Worm (Caenorhabditis elegans): Measurements from ENCODE around the gene Y49F6B.20.

The Y49F6B.20 gene

DNA sequence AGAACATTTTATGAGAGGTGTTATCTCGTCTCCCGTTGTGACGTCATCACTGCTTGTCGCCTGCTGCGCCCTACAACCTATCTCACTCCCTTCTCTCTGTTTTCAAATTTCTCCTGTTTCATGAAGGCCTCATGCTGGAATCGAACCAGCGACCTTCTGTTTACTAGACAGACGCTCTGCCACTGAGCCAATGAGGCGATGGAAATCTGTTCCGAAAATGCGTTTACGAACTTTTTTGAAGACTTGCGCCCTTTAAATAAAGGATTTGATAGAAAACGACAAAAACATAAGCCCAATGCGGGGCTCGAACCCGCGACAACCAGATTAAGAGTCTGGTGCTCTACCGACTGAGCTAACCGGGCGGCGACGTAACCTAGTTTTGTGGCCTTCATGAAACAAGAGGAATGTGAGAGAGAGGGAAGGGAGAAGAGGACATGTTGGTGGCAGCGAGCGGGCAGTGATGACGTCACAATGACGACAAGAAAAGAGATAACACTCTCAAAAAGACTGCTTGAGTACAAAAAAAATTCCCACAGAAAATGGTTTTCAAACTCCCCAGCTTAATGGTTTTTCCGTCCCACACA is 48.6 kb upstream of the Y49F6B.20 start, which contains the start of gene clec-126 (continued):
- TF ChIP-seq tbx-9 (tag; optimal IDR thresholded peaks at IDR 0.05; ENCODE audit: borderline replicate concordance) (no peak), B0336.3 (GFP tag; IDR thresholded peaks at IDR 0.05) (peak; percentile 91), ztf-28 (GFP tag; IDR thresholded peaks at IDR 0.05) (0 out of 2 replicates have a peak, but pooled peaks have one; percentile 57), cebp-2 (GFP tag; IDR thresholded peaks at IDR 0.05) (no peak), athp-1 (tag; optimal IDR thresholded peaks at IDR 0.05) (peak; percentile 87), mes-4 (tag; optimal IDR thresholded peaks at IDR 0.05) (peak; percentile 77), C06A6.2 (GFP tag; conservative IDR thresholded peaks at IDR 0.05) (peak; percentile 50; the same call in 1 of the 2 replicates), attf-5 (GFP tag; optimal IDR thresholded peaks at IDR 0.05) (peak; percentile 80), atf-7 (tag; optimal IDR thresholded peaks at IDR 0.05) (peak; percentile 93), attf-3 (GFP tag; conservative IDR thresholded peaks at IDR 0.05) (peak; percentile 62; the same call in 1 of the 2 replicates), hmg-20 (GFP tag; IDR thresholded peaks at IDR 0.05) (0 out of 2 replicates have a peak, but pooled peaks have one; percentile 47), mxl-1 (tag; optimal IDR thresholded peaks at IDR 0.05) (peak; percentile 78), ztf-3 (GFP tag; optimal IDR thresholded peaks at IDR 0.05) (no peak), attf-6 (GFP tag; IDR thresholded peaks at IDR 0.05) (no peak), tlf-1 (GFP tag; optimal IDR thresholded peaks at IDR 0.05) (peak; percentile 77), ccch-3 (GFP tag; optimal IDR thresholded peaks at IDR 0.05) (peak; percentile 50), let-526 (GFP tag; IDR thresholded peaks at IDR 0.05) (no peak), unc-62 (GFP tag; optimal IDR thresholded peaks at IDR 0.05) (no peak), nhr-80 (tag; optimal IDR thresholded peaks at IDR 0.05) (peak; percentile 69), lsy-27 (tag; optimal IDR thresholded peaks at IDR 0.05; ENCODE audit: borderline replicate concordance, insufficient read depth) (peak; percentile 87), Y53F4B.3 (GFP tag; IDR thresholded peaks at IDR 0.05) (no peak), Y95B8A.8 (GFP tag; IDR thresholded peaks at IDR 0.05) (0 out of 2 replicates have a peak, but pooled peaks have one; percentile 21), egl-44 (GFP tag; IDR thresholded peaks at IDR 0.05) (peak; percentile 73), hsf-1 (GFP tag; IDR thresholded peaks at IDR 0.05) (0 out of 2 replicates have a peak, but pooled peaks have one; percentile 33), ZK185.1 (tag; optimal IDR thresholded peaks at IDR 0.05; ENCODE audit: poor library complexity, severe bottlenecking) (peak; percentile 62), snpc-4 (GFP tag; optimal IDR thresholded peaks at IDR 0.05) (peak; percentile 75), snpc-4 (tag; optimal IDR thresholded peaks at IDR 0.05) (peak; percentile 50 to 85 (median 82)), akir-1 (GFP tag; optimal IDR thresholded peaks at IDR 0.05) (no peak), B0019.2 (GFP tag; conservative IDR thresholded peaks at IDR 0.05) (0 out of 2 replicates have a peak, but pooled peaks have one; percentile 6), nhr-120 (GFP tag; IDR thresholded peaks at IDR 0.05) (no peak), ceh-100 (GFP tag; IDR thresholded peaks at IDR 0.05) (peak; percentile 49), efl-1 (GFP tag; optimal IDR thresholded peaks at IDR 0.05) (peak; percentile 12), madf-8 (GFP tag; conservative IDR thresholded peaks at IDR 0.05) (0 out of 2 replicates have a peak, but pooled peaks have one; percentile 11), chd-7 (tag; optimal IDR thresholded peaks at IDR 0.05) (peak; percentile 59), F39B2.1 (GFP tag; IDR thresholded peaks at IDR 0.05) (no peak), him-1 (tag; optimal IDR thresholded peaks at IDR 0.05) (peak; percentile 87), hlh-12 (tag; optimal IDR thresholded peaks at IDR 0.05) (peak; percentile 29), ekl-4 (GFP tag; IDR thresholded peaks at IDR 0.05) (peak; percentile 83), sdz-38 (tag; optimal IDR thresholded peaks at IDR 0.05) (no peak), sea-2 (GFP tag; IDR thresholded peaks at IDR 0.05) (no peak), snpc-1.1 (tag; optimal IDR thresholded peaks at IDR 0.05; ENCODE audit: insufficient read depth) (peak; percentile 73), snpc-1.3 (tag; optimal IDR thresholded peaks at IDR 0.05; ENCODE audit: insufficient read depth) (peak; percentile 80), lag-1 (GFP tag; IDR thresholded peaks at IDR 0.05) (no peak), ztf-25 (GFP tag; IDR thresholded peaks at IDR 0.05) (no peak), aptf-2 (GFP tag; conservative IDR thresholded peaks at IDR 0.05) (no peak), dpl-1 (GFP tag; optimal IDR thresholded peaks at IDR 0.05) (peak; percentile 31), unc-130 (GFP tag; optimal IDR thresholded peaks at IDR 0.05) (peak; percentile 80), C17E4.6 (GFP tag; IDR thresholded peaks at IDR 0.05) (0 out of 2 replicates have a peak, but pooled peaks have one; percentile 16)
